Fruit fly (Drosophila melanogaster) whole organism, embryonic: ENCODE data around the gene Ugt36D1.
A peak's percentile ranks its signal among the peaks of the same experiment; 100 is the strongest.

Source experiments
- Aef1 ChIP-seq: fragments of 200-800 bp; sonication (Bioruptor generic); IDR thresholded peaks from 3 replicates; pipeline ENCODE4 v1.3.6; 2022; ENCODE audit warnings: missing biosample characterization, missing genetic modification characterization
- Atf-2 ChIP-seq: fragments of 200-800 bp; sonication (Bioruptor generic); optimal IDR thresholded peaks from 2 replicates; lab custom pipeline; 2016; ENCODE audit warnings: missing biosample characterization, missing genetic modification characterization
- Atf3 ChIP-seq: fragments of 200-800 bp; sonication (Bioruptor generic); optimal IDR thresholded peaks from 3 replicates; lab custom pipeline; 2016; ENCODE audit warnings: missing biosample characterization, missing genetic modification characterization
- Bgb ChIP-seq: fragments of 200-800 bp; sonication (Bioruptor generic); IDR thresholded peaks from 2 replicates; pipeline ENCODE4 v1.3.6; 2022; ENCODE audit warnings: missing biosample characterization, missing genetic modification characterization; ENCODE audit not compliant: partially characterized antibody
- CG11093 ChIP-seq: fragments of 200-800 bp; sonication (Bioruptor generic); IDR thresholded peaks from 3 replicates; pipeline ENCODE4 v1.3.6; 2022; ENCODE audit warnings: missing biosample characterization, missing genetic modification characterization
- CG11398 ChIP-seq: fragments of 200-800 bp; sonication (Bioruptor generic); optimal IDR thresholded peaks from 2 replicates; lab custom pipeline; 2016; ENCODE audit warnings: missing biosample characterization, missing genetic modification characterization
- CG11696 ChIP-seq: fragments of 200-800 bp; sonication (Bioruptor generic); IDR thresholded peaks from 2 replicates; pipeline ENCODE4 v1.3.6; 2022; ENCODE audit warnings: missing biosample characterization, missing genetic modification characterization
- CG14667 ChIP-seq: fragments of 200-800 bp; sonication (Bioruptor generic); IDR thresholded peaks from 2 replicates; pipeline ENCODE4 v1.3.6; 2022; ENCODE audit warnings: missing biosample characterization, missing genetic modification characterization
- CG15011 ChIP-seq: fragments of 200-800 bp; sonication (Bioruptor generic); optimal IDR thresholded peaks from 3 replicates; lab custom pipeline; 2018; ENCODE audit warnings: missing biosample characterization, mild to moderate bottlenecking, missing genetic modification characterization
- CG15073 ChIP-seq: fragments of 200-800 bp; sonication (Bioruptor generic); optimal IDR thresholded peaks from 2 replicates; lab custom pipeline; 2016; ENCODE audit warnings: missing biosample characterization, missing genetic modification characterization
- CG15479 ChIP-seq: fragments of 200-800 bp; sonication (Bioruptor generic); optimal IDR thresholded peaks from 3 replicates; lab custom pipeline; 2019; ENCODE audit warnings: missing biosample characterization, mild to moderate bottlenecking, missing genetic modification characterization, moderate library complexity
- CG1792 ChIP-seq: fragments of 200-800 bp; sonication (Bioruptor generic); optimal IDR thresholded peaks from 2 replicates; lab custom pipeline; 2016; ENCODE audit warnings: missing biosample characterization, missing genetic modification characterization
- CG18764 ChIP-seq: fragments of 200-800 bp; sonication (Bioruptor generic); optimal IDR thresholded peaks from 3 replicates; lab custom pipeline; 2016; ENCODE audit warnings: missing biosample characterization, missing genetic modification characterization
- CG2116 ChIP-seq: fragments of 200-800 bp; sonication (Bioruptor generic); optimal IDR thresholded peaks from 3 replicates; lab custom pipeline; 2018; ENCODE audit warnings: missing biosample characterization, mild to moderate bottlenecking, missing genetic modification characterization
- CG31224 ChIP-seq: fragments of 200-800 bp; sonication (Bioruptor generic); IDR thresholded peaks from 2 replicates; pipeline ENCODE4 v1.3.6; 2022; ENCODE audit warnings: missing biosample characterization, missing genetic modification characterization
- CG33213 ChIP-seq: fragments of 200-800 bp; sonication (Bioruptor generic); optimal IDR thresholded peaks from 3 replicates; lab custom pipeline; 2016; ENCODE audit warnings: missing biosample characterization, missing genetic modification characterization
- CG34224 ChIP-seq: fragments of 200-800 bp; sonication (Bioruptor generic); IDR thresholded peaks from 3 replicates; pipeline ENCODE4 v1.3.6; 2022; ENCODE audit warnings: missing biosample characterization, missing genetic modification characterization; ENCODE audit not compliant: partially characterized antibody
- CG4854 ChIP-seq: fragments of 200-800 bp; sonication (Bioruptor generic); optimal IDR thresholded peaks from 2 replicates; lab custom pipeline; 2016; ENCODE audit warnings: missing biosample characterization, missing genetic modification characterization, inconsistent platforms
- CG6683 ChIP-seq: fragments of 200-800 bp; sonication (Bioruptor generic); optimal IDR thresholded peaks from 2 replicates; lab custom pipeline; 2017; ENCODE audit warnings: missing biosample characterization, mild to moderate bottlenecking, missing genetic modification characterization, missing genetic modification reagents
- CG6791 ChIP-seq: fragments of 200-800 bp; sonication (Bioruptor generic); IDR thresholded peaks from 3 replicates; pipeline ENCODE4 v1.3.6; 2022; ENCODE audit warnings: missing biosample characterization, missing genetic modification characterization; ENCODE audit not compliant: partially characterized antibody
- CG7786 ChIP-seq: fragments of 200-800 bp; sonication (Bioruptor generic); optimal IDR thresholded peaks from 2 replicates; lab custom pipeline; 2016; ENCODE audit warnings: missing biosample characterization, missing genetic modification characterization
- CG7839 ChIP-seq: fragments of 200-800 bp; sonication (Bioruptor generic); optimal IDR thresholded peaks from 3 replicates; lab custom pipeline; 2018; ENCODE audit warnings: missing biosample characterization, mild to moderate bottlenecking, missing genetic modification characterization, moderate library complexity
- CG8281 ChIP-seq: fragments of 200-800 bp; sonication (Bioruptor generic); optimal IDR thresholded peaks from 2 replicates; lab custom pipeline; 2018; ENCODE audit warnings: missing biosample characterization, mild to moderate bottlenecking, missing genetic modification characterization, moderate library complexity
- Camta ChIP-seq: fragments of 200-800 bp; sonication (Bioruptor generic); optimal IDR thresholded peaks from 2 replicates; lab custom pipeline; 2016; ENCODE audit warnings: missing biosample characterization, missing genetic modification characterization
- Dek ChIP-seq: fragments of 200-800 bp; sonication (Bioruptor generic); optimal IDR thresholded peaks from 3 replicates; lab custom pipeline; 2019; ENCODE audit warnings: missing biosample characterization, mild to moderate bottlenecking, missing genetic modification characterization, moderate library complexity
- Dip3 ChIP-seq: fragments of 200-800 bp; sonication (Bioruptor generic); optimal IDR thresholded peaks from 3 replicates; lab custom pipeline; 2016; ENCODE audit warnings: missing biosample characterization, missing genetic modification characterization
- Doc3 ChIP-seq: fragments of 200-800 bp; sonication (Bioruptor generic); IDR thresholded peaks from 3 replicates; pipeline ENCODE4 v1.3.6; 2022; ENCODE audit warnings: missing biosample characterization, missing genetic modification characterization; ENCODE audit not compliant: partially characterized antibody
- Elba2 ChIP-seq: fragments of 200-800 bp; sonication (Bioruptor generic); optimal IDR thresholded peaks from 3 replicates; lab custom pipeline; 2016; ENCODE audit warnings: missing biosample characterization, missing genetic modification characterization
- Hr3 ChIP-seq: fragments of 200-800 bp; sonication (Bioruptor generic); optimal IDR thresholded peaks from 3 replicates; lab custom pipeline; 2016; ENCODE audit warnings: missing biosample characterization, missing genetic modification characterization
- Hr39 ChIP-seq: fragments of >200 bp; optimal IDR thresholded peaks from 2 replicates; lab custom pipeline; 2017
- Lhr ChIP-seq: fragments of 200-800 bp; sonication (Bioruptor generic); optimal IDR thresholded peaks from 3 replicates; lab custom pipeline; 2017; ENCODE audit warnings: mild to moderate bottlenecking, missing biosample characterization, missing genetic modification reagents, missing genetic modification characterization
- Neu2 ChIP-seq: fragments of 200-800 bp; sonication (Bioruptor generic); optimal IDR thresholded peaks from 3 replicates; lab custom pipeline; 2016; ENCODE audit warnings: missing biosample characterization, missing genetic modification characterization, borderline replicate concordance
- Nf-YA ChIP-seq: fragments of 200-800 bp; sonication (Bioruptor generic); IDR thresholded peaks from 2 replicates; pipeline ENCODE4 v1.3.6; 2022; ENCODE audit warnings: missing biosample characterization, missing genetic modification characterization
- Pdp1 ChIP-seq, 2 experiments: fragments of 200-800 bp; sonication (Bioruptor generic); optimal IDR thresholded peaks; 3 replicates each; lab custom pipeline; 2016; ENCODE audit warnings: missing biosample characterization in 2 of 2, missing genetic modification characterization in 2 of 2, mild to moderate bottlenecking in 1 of 2, moderate library complexity in 1 of 2
- Ptx1 ChIP-seq: fragments of 200-800 bp; sonication (Bioruptor generic); IDR thresholded peaks from 2 replicates; pipeline ENCODE4 v1.3.6; 2022; ENCODE audit warnings: missing biosample characterization, missing genetic modification characterization
- Side ChIP-seq: fragments of 200-800 bp; sonication (Bioruptor generic); optimal IDR thresholded peaks from 2 replicates; lab custom pipeline; 2016; ENCODE audit warnings: missing biosample characterization, missing genetic modification characterization
- Sox102F ChIP-seq: fragments of 200-800 bp; sonication (Bioruptor generic); optimal IDR thresholded peaks from 2 replicates; lab custom pipeline; 2018; ENCODE audit warnings: missing biosample characterization, mild to moderate bottlenecking, missing genetic modification characterization, moderate library complexity
- cad ChIP-seq: fragments of >200 bp; optimal IDR thresholded peaks from 2 replicates; lab custom pipeline; 2017; ENCODE audit warnings: missing biosample characterization, missing genetic modification characterization
- corto ChIP-seq: fragments of 200-800 bp; sonication (Bioruptor generic); optimal IDR thresholded peaks from 2 replicates; lab custom pipeline; 2016; ENCODE audit warnings: missing biosample characterization, mild to moderate bottlenecking, missing genetic modification characterization, moderate library complexity
- danr ChIP-seq: fragments of 200-800 bp; sonication (Bioruptor generic); IDR thresholded peaks from 2 replicates; pipeline ENCODE4 v1.3.6; 2022; ENCODE audit warnings: missing biosample characterization, missing genetic modification characterization
- disco-r ChIP-seq: fragments of 200-800 bp; sonication (Bioruptor generic); optimal IDR thresholded peaks from 2 replicates; lab custom pipeline; 2016; ENCODE audit warnings: missing biosample characterization, missing genetic modification characterization
- fd96Cb ChIP-seq: fragments of 200-800 bp; sonication (Bioruptor generic); optimal IDR thresholded peaks from 2 replicates; lab custom pipeline; 2018; ENCODE audit warnings: missing biosample characterization, mild to moderate bottlenecking, missing genetic modification characterization, moderate library complexity
- lov ChIP-seq, 2 experiments: fragments of 200-800 bp in 1 of 2; fragments of >200 bp in 1 of 2; sonication (Bioruptor generic) in 1 of 2; IDR thresholded peaks in 1 of 2; optimal IDR thresholded peaks in 1 of 2; 2 replicates in 1 of 2; 3 replicates in 1 of 2; pipeline versions ENCODE4 v1.3.6 to Lab custom; 2017 to 2022; ENCODE audit warnings: missing biosample characterization in 1 of 2, missing genetic modification characterization in 1 of 2
- mld ChIP-seq: fragments of 200-800 bp; sonication (Bioruptor generic); IDR thresholded peaks from 3 replicates; pipeline ENCODE4 v1.3.6; 2022; ENCODE audit warnings: missing biosample characterization, missing genetic modification characterization; ENCODE audit not compliant: partially characterized antibody
- nau ChIP-seq: fragments of 200-800 bp; sonication (Bioruptor generic); optimal IDR thresholded peaks from 3 replicates; lab custom pipeline; 2017; ENCODE audit warnings: missing biosample characterization, mild to moderate bottlenecking, missing genetic modification characterization, missing genetic modification reagents
- slou ChIP-seq: fragments of 200-800 bp; sonication (Bioruptor generic); optimal IDR thresholded peaks from 3 replicates; lab custom pipeline; 2016; ENCODE audit warnings: missing biosample characterization, missing genetic modification characterization
- sna ChIP-seq: fragments of 200-800 bp; sonication (Bioruptor generic); IDR thresholded peaks from 2 replicates; pipeline ENCODE4 v1.3.6; 2022; ENCODE audit warnings: missing biosample characterization, missing genetic modification characterization; ENCODE audit not compliant: partially characterized antibody
- so ChIP-seq: fragments of 200-800 bp; sonication (Bioruptor generic); IDR thresholded peaks from 3 replicates; pipeline ENCODE4 v1.3.6; 2022; ENCODE audit warnings: missing biosample characterization, missing genetic modification characterization
- sr ChIP-seq: fragments of 200-800 bp; sonication (Bioruptor generic); IDR thresholded peaks from 3 replicates; pipeline ENCODE4 v1.3.6; 2022; ENCODE audit warnings: missing biosample characterization, missing genetic modification characterization
- tio ChIP-seq: fragments of 200-800 bp; sonication (Bioruptor generic); optimal IDR thresholded peaks from 2 replicates; lab custom pipeline; 2017; ENCODE audit warnings: missing biosample characterization, missing genetic modification characterization, inconsistent platforms

Gene Ugt36D1

dm6 chr2L:18823243-18823803, at the start of gene Ugt36D1 (continued):
- TF ChIP-seq CG15011 (GFP tag; lab: Kevin White, UChicago) (no peak), CG1792 (no peak), danr (GFP tag; lab: Robert Waterston, UW) (no peak), fd96Cb (tag; lab: Kevin White, UChicago) (no peak), Lhr (no peak), CG18764 (GFP tag; lab: Kevin White, UChicago) (no peak), Sox102F (GFP tag; lab: Kevin White, UChicago) (no peak), CG15073 (GFP tag; lab: Kevin White, UChicago) (no peak), CG11093 (GFP tag; lab: Robert Waterston, UW) (no peak), Neu2 (GFP tag; lab: Kevin White, UChicago) (no peak), slou (GFP tag; lab: Kevin White, UChicago) (no peak), CG31224 (GFP tag; lab: Robert Waterston, UW) (no peak), CG2116 (no peak), CG6683 (GFP tag; lab: Kevin White, UChicago) (no peak), CG7839 (no peak), CG7786 (GFP tag; lab: Kevin White, UChicago) (no peak), corto (GFP tag; lab: Kevin White, UChicago) (peak; percentile 4), Camta (GFP tag; lab: Kevin White, UChicago) (no peak), Atf-2 (GFP tag; lab: Kevin White, UChicago) (no peak), CG4854 (GFP tag; lab: Kevin White, UChicago) (no peak), Pdp1 (GFP tag; optimal IDR thresholded peaks at IDR 0.05; lab: Kevin White, UChicago) (peak in 1 of 2 experiments; percentile 80), Elba2 (GFP tag; lab: Kevin White, UChicago) (no peak), sna (GFP tag; lab: Robert Waterston, UW) (no peak), Ptx1 (GFP tag; lab: Robert Waterston, UW) (no peak), CG11398 (no peak), Side (GFP tag; lab: Kevin White, UChicago) (no peak), mld (0 out of 3 replicates have a peak, but pooled peaks have one; percentile 48), CG14667 (GFP tag; lab: Robert Waterston, UW) (no peak), so (GFP tag; lab: Robert Waterston, UW) (0 out of 3 replicates have a peak, but pooled peaks have one; percentile 51), Hr3 (GFP tag; lab: Kevin White, UChicago) (no peak), Aef1 (GFP tag; lab: Robert Waterston, UW) (no peak), Hr39 (lab: Kevin White, UChicago) (no peak), lov (optimal IDR thresholded peaks at IDR 0.05; lab: Kevin White, UChicago) (no peak), lov (GFP tag; IDR thresholded peaks at IDR 0.05; lab: Robert Waterston, UW) (no peak), Dip3 (no peak), disco-r (GFP tag; lab: Kevin White, UChicago) (no peak), CG6791 (GFP tag; lab: Robert Waterston, UW) (no peak), CG15479 (GFP tag; lab: Kevin White, UChicago) (no peak), tio (GFP tag; lab: Kevin White, UChicago) (no peak), CG33213 (GFP tag; lab: Kevin White, UChicago) (no peak), CG8281 (tag; lab: Kevin White, UChicago) (no peak), CG11696 (GFP tag; lab: Robert Waterston, UW) (no peak), CG34224 (GFP tag; lab: Robert Waterston, UW) (no peak), nau (no peak), cad (GFP tag; lab: Kevin White, UChicago) (no peak), Bgb (peak; percentile 52), Dek (tag; lab: Kevin White, UChicago) (peak; percentile 11), Nf-YA (GFP tag; lab: Robert Waterston, UW) (no peak), sr (no peak), Doc3 (no peak), Atf3 (GFP tag; lab: Kevin White, UChicago) (no peak)
